Worm (Caenorhabditis elegans) whole organism, midembryonic: Measurements from ENCODE around the gene C06G4.6.

Source experiments
- T22C8.4 ChIP-seq: fragments of 200-800 bp; sonication (Bioruptor generic); IDR thresholded peaks from 2 replicates; pipeline ENCODE4 v1.3.6; 2022; ENCODE audit warnings: missing genetic modification characterization, missing compliant biosample characterization
- tab-1 ChIP-seq: fragments of 200-800 bp; sonication (Bioruptor generic); IDR thresholded peaks from 2 replicates; pipeline ENCODE4 v1.3.6; 2022; ENCODE audit warnings: missing genetic modification characterization, missing compliant biosample characterization
- ztf-23 ChIP-seq: fragments of 200-800 bp; sonication (Bioruptor generic); IDR thresholded peaks from 2 replicates; pipeline ENCODE4 v1.3.6; 2022; ENCODE audit warnings: missing genetic modification reagents, missing genetic modification characterization, missing compliant biosample characterization
- ztf-29 ChIP-seq: fragments of 200-800 bp; sonication (Bioruptor generic); IDR thresholded peaks from 2 replicates; pipeline ENCODE4 v1.3.6; 2022; ENCODE audit warnings: missing genetic modification reagents, missing genetic modification characterization, missing compliant biosample characterization

ce11 chrIII:8016438-8016837 is 12.2 kb downstream of the C06G4.6 start, which contains the start of gene F44B9.5:
- TF ChIP-seq T22C8.4 (GFP tag; lab: Robert Waterston, UW): no peak
- TF ChIP-seq tab-1 (GFP tag; lab: Robert Waterston, UW): no peak
- TF ChIP-seq ztf-29 (GFP tag; lab: Robert Waterston, UW): no peak
- no peak for TF ChIP-seq ztf-23
